Worm (Caenorhabditis elegans): ENCODE data around the gene C34C6.9.

C34C6.9 gene

DNA sequence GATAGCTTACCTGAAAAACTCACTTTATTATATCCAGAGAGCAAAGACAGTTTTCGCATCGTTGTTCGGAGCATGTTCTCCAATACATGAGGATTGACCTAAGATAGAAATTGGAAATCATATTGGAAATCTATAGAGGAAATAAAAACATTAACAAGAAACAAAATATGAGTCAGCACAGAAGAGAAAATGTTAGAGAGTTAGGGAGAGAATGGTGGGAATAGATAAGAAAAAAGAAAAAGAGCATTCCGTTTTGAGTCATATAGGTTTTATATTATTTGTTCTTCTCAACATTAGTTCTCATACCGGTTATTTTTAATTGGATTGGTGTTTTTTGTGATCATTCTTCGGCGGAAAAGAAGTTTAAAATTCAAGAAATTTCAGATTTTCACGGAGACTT is 899 bp upstream of the C34C6.9 start, which contains the start of gene hgap-2:
hgap-2 (minus strand) TSS at position 101 of the 400 bp plus-strand sequence.
- TF ChIP-seq ttx-3 (tag; optimal IDR thresholded peaks at IDR 0.05), result no peak
- no peak for TF ChIP-seq odd-2 (tag; optimal IDR thresholded peaks at IDR 0.05)
- no peak for TF ChIP-seq hlh-8 (tag; optimal IDR thresholded peaks at IDR 0.05)
- no peak for TF ChIP-seq ceh-14 (tag; optimal IDR thresholded peaks at IDR 0.05)
- TF ChIP-seq pha-2 (tag; optimal IDR thresholded peaks at IDR 0.05), result no peak
- no peak for TF ChIP-seq ceh-9 (tag; optimal IDR thresholded peaks at IDR 0.05)
- no peak for TF ChIP-seq C38D4.7 (GFP tag; optimal IDR thresholded peaks at IDR 0.05)
- TF ChIP-seq pros-1 (tag; optimal IDR thresholded peaks at IDR 0.05), result no peak
- TF ChIP-seq pha-4 (tag; optimal IDR thresholded peaks at IDR 0.05), result no peak
- TF ChIP-seq elt-2 (tag; optimal IDR thresholded peaks at IDR 0.05), result no peak
- no peak for TF ChIP-seq ama-1 (optimal IDR thresholded peaks at IDR 0.05)
- no peak for TF ChIP-seq hlh-15 (tag; optimal IDR thresholded peaks at IDR 0.05)
- TF ChIP-seq rnt-1 (tag; optimal IDR thresholded peaks at IDR 0.05), result no peak
- no peak for TF ChIP-seq pat-9 (tag; optimal IDR thresholded peaks at IDR 0.05)

DNA sequence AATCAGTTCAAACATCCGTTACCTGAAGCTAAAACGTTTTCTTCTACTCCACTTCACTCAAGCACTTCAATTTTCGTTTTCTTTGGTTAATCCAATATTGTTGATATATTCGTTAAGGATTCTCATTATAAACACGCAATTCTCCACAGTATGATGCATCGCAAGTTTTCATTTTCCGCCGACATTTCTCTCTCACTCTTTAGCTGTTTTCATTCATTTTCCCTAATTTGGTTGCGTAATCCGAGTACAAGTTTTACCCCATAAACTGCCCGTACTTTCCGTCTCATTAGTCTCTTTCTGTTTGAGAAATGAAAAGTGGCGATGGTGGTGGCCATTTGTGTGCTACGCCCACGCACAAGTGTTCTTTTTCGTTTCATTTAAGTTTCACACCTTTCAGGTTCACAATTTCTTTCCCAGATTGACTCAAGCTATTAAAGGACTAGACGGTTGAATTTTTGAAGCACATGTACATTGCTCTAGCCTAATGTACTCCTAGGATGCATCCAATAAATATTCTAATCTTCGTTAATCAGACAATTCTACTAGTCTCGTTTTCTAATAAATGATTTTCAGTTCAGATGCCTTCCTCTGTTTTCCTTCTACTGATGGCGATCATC is 5.7 kb downstream of the C34C6.9 start, which contains the start of gene C34C6.3:
C34C6.3 (plus strand) TSS at position 567 of the 617 bp plus-strand sequence.
- TF ChIP-seq ttx-3 (tag; optimal IDR thresholded peaks at IDR 0.05), result no peak
- TF ChIP-seq ceh-19 (GFP tag; optimal IDR thresholded peaks at IDR 0.05), result no peak
- TF ChIP-seq unc-42 (tag; optimal IDR thresholded peaks at IDR 0.05), result no peak
- no peak for TF ChIP-seq dmd-4 (tag; optimal IDR thresholded peaks at IDR 0.05; ENCODE audit: borderline replicate concordance)
- TF ChIP-seq ceh-48 (tag; optimal IDR thresholded peaks at IDR 0.05), result no peak
- TF ChIP-seq ceh-6 (GFP tag; optimal IDR thresholded peaks at IDR 0.05), result no peak
- no peak for TF ChIP-seq hlh-13 (GFP tag; optimal IDR thresholded peaks at IDR 0.05)
- TF ChIP-seq che-1 (tag; optimal IDR thresholded peaks at IDR 0.05), result no peak
- no peak for TF ChIP-seq ceh-22 (tag; optimal IDR thresholded peaks at IDR 0.05)
- no peak for TF ChIP-seq ahr-1 (tag; optimal IDR thresholded peaks at IDR 0.05)
- TF ChIP-seq odd-2 (tag; optimal IDR thresholded peaks at IDR 0.05), result no peak
- no peak for TF ChIP-seq ceh-18 (tag; optimal IDR thresholded peaks at IDR 0.05)
- no peak for TF ChIP-seq fkh-6 (tag; optimal IDR thresholded peaks at IDR 0.05)
- no peak for TF ChIP-seq hlh-6 (tag; optimal IDR thresholded peaks at IDR 0.05)
- no peak for TF ChIP-seq elt-4 (tag; optimal IDR thresholded peaks at IDR 0.05)
- no peak for TF ChIP-seq ceh-31 (tag; optimal IDR thresholded peaks at IDR 0.05)

DNA sequence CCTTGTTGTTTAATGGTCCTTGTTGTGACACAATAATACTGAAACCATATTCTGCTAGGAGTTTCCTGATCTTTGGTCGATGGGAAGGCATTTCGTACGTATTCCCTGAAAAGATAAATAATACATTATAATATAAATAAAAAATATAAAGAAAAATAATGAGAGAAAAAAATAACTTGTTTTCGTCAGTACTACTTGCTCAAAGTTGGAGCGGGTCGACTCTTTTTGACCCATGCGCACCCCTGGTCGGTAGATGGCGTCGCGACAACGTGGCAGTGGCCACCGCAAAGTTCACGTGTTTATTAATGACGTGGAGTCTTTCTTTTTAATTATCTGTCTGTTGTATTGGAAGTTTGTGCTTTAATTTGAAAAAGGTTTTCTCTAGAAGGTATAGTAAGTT is 10.1 kb downstream of the C34C6.9 start, which contains the start of gene C34C6.10:
C34C6.10 (minus strand) TSS at position 101 of the 400 bp plus-strand sequence.
- no peak for TF ChIP-seq ceh-45 (GFP tag; IDR thresholded peaks at IDR 0.05)

DNA sequence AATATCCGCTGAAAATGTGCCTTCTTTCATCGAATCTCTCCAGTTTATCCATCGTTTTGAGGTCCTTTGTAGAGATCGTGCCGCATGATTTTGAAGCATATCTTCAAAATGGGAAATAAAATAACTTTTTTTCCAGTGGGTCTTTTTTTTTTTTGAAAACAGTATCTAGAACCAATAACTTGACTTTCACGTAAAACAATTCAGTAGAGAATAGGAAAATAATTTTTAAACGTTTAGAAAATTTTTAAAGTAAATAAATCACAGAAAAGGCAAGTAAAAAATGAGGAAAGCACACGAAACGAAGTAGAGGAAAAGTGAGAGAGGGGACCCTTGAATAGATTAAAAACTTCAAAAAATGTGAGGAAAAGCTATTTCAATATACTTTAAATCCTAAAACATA is 13.1 kb downstream of the C34C6.9 start, which contains the start of gene chdh-1:
chdh-1 (minus strand) TSS at position 101 of the 400 bp plus-strand sequence.
- TF ChIP-seq ceh-45 (GFP tag; IDR thresholded peaks at IDR 0.05), result no peak
- TF ChIP-seq odd-2 (tag; optimal IDR thresholded peaks at IDR 0.05), result no peak
- no peak for TF ChIP-seq elt-2 (tag; optimal IDR thresholded peaks at IDR 0.05)
- TF ChIP-seq ceh-48 (tag; optimal IDR thresholded peaks at IDR 0.05), result no peak
- no peak for TF ChIP-seq ceh-24 (tag; optimal IDR thresholded peaks at IDR 0.05)
- no peak for TF ChIP-seq C38D4.7 (GFP tag; optimal IDR thresholded peaks at IDR 0.05)
- TF ChIP-seq ceh-30 (tag; optimal IDR thresholded peaks at IDR 0.05), result no peak
- no peak for TF ChIP-seq fkh-6 (tag; optimal IDR thresholded peaks at IDR 0.05)
- TF ChIP-seq fkh-10 (GFP tag; optimal IDR thresholded peaks at IDR 0.05), result no peak
- no peak for TF ChIP-seq ceh-14 (tag; optimal IDR thresholded peaks at IDR 0.05)
- no peak for TF ChIP-seq pros-1 (tag; optimal IDR thresholded peaks at IDR 0.05)

DNA sequence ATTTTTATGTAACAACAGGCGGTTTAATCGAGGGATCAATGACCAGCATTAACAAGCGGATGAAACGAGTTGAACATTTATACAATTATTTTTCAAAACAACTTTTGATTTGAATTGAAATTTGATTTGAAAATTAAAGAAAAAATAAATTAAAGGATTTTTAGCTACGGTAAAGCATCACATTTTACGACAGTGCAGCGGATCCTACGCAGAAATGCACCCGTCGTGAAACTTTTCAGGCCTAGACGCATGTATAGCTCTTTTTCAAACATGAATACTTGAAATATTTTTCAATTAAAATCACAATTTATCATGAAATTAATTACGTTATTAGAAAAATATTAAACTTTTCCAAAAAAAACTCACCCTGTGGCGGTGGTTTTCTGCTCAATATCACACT is 15.3 kb downstream of the C34C6.9 start:
- no peak for TF ChIP-seq lin-11 (tag; optimal IDR thresholded peaks at IDR 0.05)
- TF ChIP-seq npax-4 (tag; optimal IDR thresholded peaks at IDR 0.05), result no peak
- no peak for TF ChIP-seq ztf-16 (tag; optimal IDR thresholded peaks at IDR 0.05)
- no peak for TF ChIP-seq pax-1 (tag; optimal IDR thresholded peaks at IDR 0.05)
- no peak for TF ChIP-seq odd-2 (tag; optimal IDR thresholded peaks at IDR 0.05)
- no peak for TF ChIP-seq elt-4 (tag; optimal IDR thresholded peaks at IDR 0.05)
- TF ChIP-seq lim-6 (tag; optimal IDR thresholded peaks at IDR 0.05), result no peak

Data from whole organism, late embryonic.